Fruit fly (Drosophila melanogaster): Measurements from ENCODE around the gene SLC5A11.

Gene SLC5A11

DNA sequence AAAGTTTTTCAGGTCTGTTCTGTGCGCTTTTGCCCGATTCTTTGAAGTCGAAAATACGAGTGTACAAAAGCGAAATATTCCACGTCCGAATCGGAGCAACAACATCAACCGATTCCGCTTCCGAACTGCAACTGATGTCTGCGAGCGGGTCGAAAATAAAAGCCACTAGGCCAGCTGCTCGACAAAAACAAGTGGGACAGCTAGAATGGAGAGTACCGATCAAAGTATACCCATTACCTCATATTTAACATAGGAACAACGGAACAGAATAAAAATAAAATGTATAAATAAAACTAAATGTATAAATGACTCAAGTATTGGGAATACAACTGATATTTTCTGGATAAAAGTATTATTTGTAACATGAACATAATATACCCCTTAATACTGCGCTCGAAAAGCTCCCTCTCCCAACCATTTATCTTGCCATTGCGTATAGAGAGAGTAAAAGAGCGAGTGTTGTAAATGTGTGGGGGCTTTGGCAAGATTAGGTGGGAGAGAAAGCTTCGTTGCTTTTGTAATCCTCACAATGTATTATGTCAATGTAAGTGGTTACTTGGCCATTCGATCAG is at the start of gene SLC5A11:
Gene SLC5A11, minus strand, starts transcription at position 137 of the 572 bp plus-strand sequence.
- TF ChIP-seq CTCF (optimal IDR thresholded peaks at IDR 0.05): no peak
- TF ChIP-seq CG8478 (optimal IDR thresholded peaks at IDR 0.05): no peak

DNA sequence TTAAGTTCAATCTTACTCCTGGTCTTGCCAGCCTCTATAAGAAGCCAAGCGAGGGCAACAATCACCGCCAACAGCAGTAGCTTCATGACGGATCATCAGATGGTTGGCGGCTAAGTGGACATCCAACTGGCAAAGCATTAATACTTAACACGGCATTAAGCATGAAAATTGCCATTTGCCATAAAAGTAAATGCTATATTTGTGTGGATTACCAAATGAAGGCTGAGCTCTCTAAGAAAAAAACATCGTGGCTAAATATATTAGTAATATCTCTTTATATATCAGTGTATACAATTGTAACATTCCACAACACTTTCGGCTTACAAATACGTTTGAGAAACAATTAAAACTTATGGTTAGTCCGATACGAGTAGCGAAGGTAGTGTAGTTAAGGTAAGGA is 39.0 kb upstream of the SLC5A11 start, which contains the start of gene CG43057:
Gene CG43057, minus strand, starts transcription at position 101 of the 400 bp plus-strand sequence.
- TF ChIP-seq CG8478 (optimal IDR thresholded peaks at IDR 0.05): no peak
- TF ChIP-seq CTCF (optimal IDR thresholded peaks at IDR 0.05): no peak

DNA sequence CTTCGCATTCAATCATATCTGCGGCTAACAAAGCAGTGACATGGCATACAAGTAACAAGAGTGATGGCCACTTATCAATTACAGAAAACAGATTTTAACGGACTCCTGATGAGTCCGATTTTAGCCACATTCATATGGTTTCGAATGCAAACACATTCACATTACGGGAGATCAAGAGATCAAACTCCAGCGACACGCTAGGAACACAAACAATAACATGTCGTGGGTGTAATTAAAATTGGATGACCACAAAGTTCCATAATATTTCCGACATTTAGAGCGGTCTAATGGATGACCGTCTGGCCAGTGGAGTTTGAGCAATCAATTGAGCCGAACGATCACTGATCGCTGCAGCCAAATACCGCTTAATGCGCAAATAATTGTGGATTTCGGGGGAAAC is 37.3 kb upstream of the SLC5A11 start, which contains the start of gene CG14277:
Gene CG14277, plus strand, starts transcription at position 301 of the 400 bp plus-strand sequence.
- TF ChIP-seq CTCF (optimal IDR thresholded peaks at IDR 0.05): no peak
- no peak for TF ChIP-seq CG8478 (optimal IDR thresholded peaks at IDR 0.05)

DNA sequence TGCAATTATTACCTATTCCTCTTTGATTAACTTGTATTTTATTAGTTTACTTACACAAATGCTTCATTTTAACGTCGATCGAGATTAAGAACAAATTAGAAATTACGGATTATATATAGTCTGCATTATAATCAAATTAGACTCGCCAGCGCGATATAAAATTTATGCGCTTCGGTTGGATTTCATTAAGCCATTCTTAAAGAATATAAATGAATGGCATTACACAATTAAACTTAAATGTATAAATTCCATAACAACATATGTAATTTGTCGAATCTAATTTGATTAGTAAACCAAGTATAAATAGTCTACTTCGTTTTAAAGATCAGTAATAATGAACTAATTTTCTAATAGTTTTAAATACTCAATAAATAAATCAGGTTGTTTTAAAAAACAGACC is 36.8 kb upstream of the SLC5A11 start, which contains the start of gene Spn28F:
Gene Spn28F, minus strand, starts transcription at position 101 of the 400 bp plus-strand sequence.
- TF ChIP-seq CG8478 (optimal IDR thresholded peaks at IDR 0.05): no peak
- no peak for TF ChIP-seq CTCF (optimal IDR thresholded peaks at IDR 0.05)

DNA sequence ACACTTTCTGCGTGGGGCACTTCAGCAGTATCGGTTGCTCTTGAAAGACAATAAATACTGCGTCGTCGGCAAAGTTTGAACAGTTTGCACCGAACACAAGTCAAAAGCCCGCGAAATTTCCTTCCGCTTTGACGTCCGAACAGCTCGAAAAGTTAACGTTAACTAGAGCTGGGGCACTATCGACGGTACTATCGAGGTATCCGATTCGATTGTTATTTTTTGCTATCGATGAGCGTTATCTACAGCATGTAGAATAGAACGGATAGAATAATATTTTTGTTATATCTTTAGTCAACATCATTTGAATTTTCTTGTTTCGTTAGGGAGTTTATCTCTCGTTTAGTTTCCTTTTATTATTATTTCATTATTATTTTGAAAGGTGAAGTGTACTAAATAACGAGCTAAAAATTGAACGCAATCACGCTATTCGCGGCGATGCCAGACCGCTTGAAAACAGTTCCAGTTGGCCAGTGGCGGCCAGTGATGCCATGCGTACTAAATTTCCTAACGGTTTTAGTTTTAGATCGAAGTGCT is 34.8 kb upstream of the SLC5A11 start, which contains the start of gene Pvr:
Gene Pvr, minus strand, starts transcription at position 167 of the 534 bp plus-strand sequence.
- TF ChIP-seq CG8478 (optimal IDR thresholded peaks at IDR 0.05) (no peak), CTCF (optimal IDR thresholded peaks at IDR 0.05) (peak in 1 of 2 experiments; percentile 55)

DNA sequence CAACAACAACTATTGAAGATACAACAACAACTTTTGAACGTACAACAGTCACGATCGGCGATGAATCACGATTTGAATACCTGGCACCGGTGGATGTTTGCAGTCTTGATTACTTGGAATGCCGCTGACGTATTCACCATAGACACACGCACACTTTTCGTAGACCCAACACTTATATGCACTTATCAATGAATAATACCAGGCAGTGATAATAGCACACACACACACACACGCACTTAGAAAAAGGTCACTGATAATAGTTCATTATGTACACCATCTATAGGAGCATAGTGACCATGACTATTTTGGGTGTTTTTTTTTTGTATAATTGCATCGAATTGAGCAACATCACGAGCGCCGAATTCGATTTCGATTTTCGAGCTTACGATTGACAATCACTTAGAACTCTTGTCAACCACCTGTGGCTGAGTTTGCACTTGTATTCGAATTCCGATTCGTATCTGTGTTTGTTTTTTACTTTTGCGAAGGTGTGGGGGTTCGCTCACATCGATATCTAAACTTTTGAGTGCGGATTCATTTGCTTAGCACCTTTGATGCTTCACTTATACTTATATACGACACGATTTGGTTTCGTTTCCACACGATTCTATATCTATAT is 34.2 kb upstream of the SLC5A11 start:
- TF ChIP-seq CG8478 (optimal IDR thresholded peaks at IDR 0.05): no peak
- TF ChIP-seq CTCF (optimal IDR thresholded peaks at IDR 0.05): no peak

DNA sequence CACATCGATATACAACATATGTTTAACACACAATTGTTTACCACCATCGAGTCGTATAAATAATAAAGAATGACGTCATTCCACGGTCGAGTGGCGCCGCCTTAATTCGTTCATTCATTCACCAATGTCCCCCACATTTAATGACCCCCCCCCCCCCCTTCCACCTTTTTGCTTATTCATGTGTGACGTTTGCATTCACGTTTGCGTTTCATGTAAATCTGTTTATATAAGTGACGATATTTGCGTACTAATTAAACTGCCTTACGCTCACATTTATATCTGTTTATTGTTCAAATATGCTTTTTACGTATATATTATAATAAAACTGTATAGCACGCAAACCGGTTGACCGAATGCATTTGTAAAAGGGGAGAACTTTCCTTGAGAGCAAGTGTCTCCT is 28.6 kb upstream of the SLC5A11 start:
- no peak for TF ChIP-seq CTCF (optimal IDR thresholded peaks at IDR 0.05)
- no peak for TF ChIP-seq CG8478 (optimal IDR thresholded peaks at IDR 0.05)

DNA sequence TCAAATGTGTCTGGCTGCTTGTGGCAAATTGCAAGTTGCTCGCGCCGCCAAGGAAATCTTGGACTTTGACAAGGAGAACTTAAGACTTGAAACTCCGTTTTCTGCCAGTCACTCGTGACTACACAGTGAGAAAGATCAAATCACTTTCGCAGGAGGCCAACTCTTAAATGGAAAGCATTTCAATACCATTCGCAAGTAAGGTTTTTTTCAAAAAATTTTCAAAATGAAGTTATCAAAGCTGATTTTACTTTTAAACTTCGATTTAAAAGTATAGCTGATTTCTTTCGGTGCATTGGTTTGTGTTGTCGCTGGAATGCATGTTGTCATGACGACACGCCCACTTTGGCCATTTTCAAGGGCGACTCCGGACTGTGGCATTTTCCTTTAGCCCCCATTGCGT is 27.5 kb upstream of the SLC5A11 start:
- TF ChIP-seq CTCF (optimal IDR thresholded peaks at IDR 0.05): no peak
- no peak for TF ChIP-seq CG8478 (optimal IDR thresholded peaks at IDR 0.05)

DNA sequence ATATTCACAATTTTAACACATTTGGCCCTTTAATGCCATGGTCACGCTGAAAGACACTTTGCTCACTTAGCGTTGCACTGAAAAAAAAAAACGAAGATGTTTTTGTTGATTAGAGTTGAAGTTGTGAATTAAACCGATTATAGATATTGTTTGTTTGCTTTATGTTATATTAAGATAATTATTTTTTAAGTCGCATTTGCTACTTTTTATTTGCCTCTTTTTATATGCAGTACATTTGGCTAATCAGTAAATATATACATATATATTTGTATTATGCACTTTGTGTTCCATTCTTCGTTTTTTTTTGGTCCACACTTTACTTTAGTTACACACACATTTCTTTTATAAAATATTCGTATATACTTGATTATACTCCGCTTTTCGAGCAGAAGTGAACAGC is 25.3 kb upstream of the SLC5A11 start:
- TF ChIP-seq CG8478 (optimal IDR thresholded peaks at IDR 0.05): no peak
- TF ChIP-seq CTCF (optimal IDR thresholded peaks at IDR 0.05): no peak

DNA sequence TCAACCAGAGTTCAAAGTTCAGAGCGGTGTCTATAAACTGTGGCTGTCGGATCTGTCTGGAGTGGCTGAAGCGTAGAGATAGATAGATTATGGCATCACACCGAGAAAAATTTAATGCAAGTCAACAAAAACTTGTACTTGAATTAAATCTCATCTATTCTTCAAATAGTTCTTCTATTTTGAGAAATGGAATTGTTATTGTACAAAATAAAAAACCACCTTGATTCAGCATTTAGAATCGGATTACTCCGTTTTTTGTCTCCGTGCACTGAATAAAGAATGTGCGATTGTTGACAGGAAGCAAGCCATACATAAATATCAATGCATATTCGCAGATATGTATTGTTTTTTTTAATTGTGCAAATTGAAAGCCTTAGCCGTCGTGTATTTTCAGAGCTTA is 24.7 kb upstream of the SLC5A11 start:
- TF ChIP-seq CG8478 (optimal IDR thresholded peaks at IDR 0.05) (no peak), CTCF (optimal IDR thresholded peaks at IDR 0.05) (no peak)

DNA sequence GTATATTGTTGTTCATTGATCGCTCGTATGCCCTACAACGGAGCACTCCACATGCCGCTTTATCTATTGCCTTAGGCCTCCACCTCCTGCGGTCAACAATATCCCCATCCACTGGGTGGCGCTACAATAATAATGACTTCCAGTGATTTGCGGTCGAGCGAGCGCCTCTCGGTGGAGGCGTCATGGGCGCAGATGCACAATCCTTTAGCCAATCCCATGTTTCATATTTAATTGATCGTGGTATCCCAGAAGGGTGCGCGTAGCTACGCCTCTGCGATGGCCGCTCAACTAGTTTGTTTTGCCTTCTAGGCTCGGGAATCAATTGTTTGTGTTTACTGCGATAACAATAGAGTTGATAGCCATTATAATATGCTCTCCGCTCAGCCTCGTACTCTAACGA is 24.2 kb upstream of the SLC5A11 start:
- TF ChIP-seq CTCF (optimal IDR thresholded peaks at IDR 0.05) (no peak), CG8478 (optimal IDR thresholded peaks at IDR 0.05) (no peak)

DNA sequence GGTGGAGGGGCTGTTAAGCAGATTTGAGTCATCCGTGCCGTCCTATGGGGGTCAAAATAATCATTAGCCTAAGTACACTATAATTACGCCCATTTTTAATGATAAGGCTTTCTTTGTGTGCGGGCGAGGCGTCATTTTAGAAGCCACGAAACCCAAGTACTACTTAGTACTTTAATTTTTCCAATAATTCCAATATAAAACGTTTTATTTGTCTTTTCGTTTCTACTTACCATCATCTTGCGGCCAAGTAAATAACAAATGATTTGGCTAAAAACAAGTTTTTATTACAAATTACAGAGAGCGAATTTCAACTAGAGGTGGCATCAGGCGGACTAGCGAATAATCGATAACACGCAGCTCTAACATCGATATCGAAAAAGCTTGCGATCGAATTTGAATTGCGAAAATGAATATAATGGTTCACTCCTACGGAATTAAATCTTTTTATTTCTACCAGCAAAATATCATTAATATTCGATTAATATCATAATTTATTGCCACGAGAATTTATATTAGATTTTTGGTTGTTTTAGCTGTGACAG is 15.5 kb upstream of the SLC5A11 start, which contains the start of gene Snx6:
Gene Snx6, minus strand, starts transcription at position 349 of the 542 bp plus-strand sequence.
- TF ChIP-seq CTCF (optimal IDR thresholded peaks at IDR 0.05) (no peak), CG8478 (optimal IDR thresholded peaks at IDR 0.05) (no peak)

DNA sequence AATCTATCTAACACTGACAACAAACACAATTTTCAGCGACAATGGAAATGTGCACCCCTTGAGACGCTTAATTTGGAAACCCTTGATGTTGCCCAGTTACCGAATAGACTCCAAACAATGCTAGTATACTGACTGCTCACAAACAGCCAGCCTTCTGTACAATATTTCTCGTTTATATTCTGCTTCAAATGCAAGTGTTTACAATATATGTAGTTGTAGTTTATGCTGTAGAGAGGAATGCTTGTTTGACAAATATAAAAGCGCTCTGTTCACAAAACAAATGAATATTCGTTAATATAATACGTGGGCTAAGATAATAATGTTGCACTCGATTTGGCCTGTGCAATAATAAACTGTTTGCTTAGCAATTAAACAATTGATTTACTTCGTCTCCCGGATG is 13.0 kb upstream of the SLC5A11 start, which contains the start of gene CG8292:
Gene CG8292, minus strand, starts transcription at position 101 of the 400 bp plus-strand sequence.
- no peak for TF ChIP-seq CG8478 (optimal IDR thresholded peaks at IDR 0.05)
- TF ChIP-seq CTCF (optimal IDR thresholded peaks at IDR 0.05): no peak

DNA sequence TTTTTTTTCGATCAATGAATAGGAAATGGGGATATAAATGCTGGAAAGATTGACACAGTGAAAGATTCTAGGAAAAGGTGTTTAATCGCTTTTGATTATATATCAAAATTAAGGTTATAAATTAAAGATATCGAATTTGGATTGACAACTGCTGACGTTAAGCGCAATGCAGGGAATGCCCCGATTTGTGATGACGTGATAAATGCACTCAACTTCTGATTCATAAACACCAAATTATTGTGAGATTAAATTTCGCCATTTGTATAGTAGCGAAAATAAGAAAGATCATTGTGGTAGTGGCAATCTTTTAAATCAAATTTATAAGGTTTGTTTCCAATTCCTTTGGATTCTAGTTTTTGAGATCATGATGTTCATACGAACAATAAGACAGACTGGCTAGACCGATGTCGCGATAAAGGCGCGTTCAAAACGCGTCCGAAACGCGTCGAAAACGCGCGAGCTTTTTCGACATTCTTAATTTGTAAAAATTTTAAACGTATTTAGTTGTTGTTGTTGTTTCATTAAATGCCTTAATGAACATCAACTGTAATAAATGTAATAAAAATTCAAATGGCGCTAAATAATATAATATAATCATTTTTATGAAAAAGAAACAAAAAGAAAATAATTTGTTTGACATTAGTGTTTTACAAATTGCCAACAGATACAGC is 10.5 kb upstream of the SLC5A11 start, which contains the start of gene CG8349:
Gene CG8349, plus strand, starts transcription at position 657 of the 671 bp plus-strand sequence.
- TF ChIP-seq CG8478 (optimal IDR thresholded peaks at IDR 0.05) (no peak), CTCF (optimal IDR thresholded peaks at IDR 0.05) (no peak)

DNA sequence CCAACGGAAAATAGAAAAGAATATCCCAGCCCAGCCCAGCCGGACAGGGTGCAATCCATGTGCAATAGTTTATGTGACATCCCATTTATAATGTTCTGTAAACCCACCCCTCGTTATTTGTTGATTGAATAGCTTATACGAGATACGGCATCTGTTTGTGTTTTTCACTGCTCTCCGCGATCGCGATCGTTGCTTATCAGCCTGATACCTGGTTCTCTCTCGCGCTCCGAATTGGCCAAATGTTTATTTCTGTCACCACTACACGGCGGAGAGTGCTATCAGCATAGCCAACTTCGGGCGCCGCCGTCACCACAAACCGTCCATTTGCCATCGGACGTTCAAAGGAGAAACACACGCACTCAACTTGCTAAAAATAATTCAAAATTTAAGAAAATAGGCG is 9.1 kb upstream of the SLC5A11 start, which contains the start of gene CG8353:
Gene CG8353, plus strand, starts transcription at position 59 of the 400 bp plus-strand sequence.
- no peak for TF ChIP-seq CTCF (optimal IDR thresholded peaks at IDR 0.05)
- TF ChIP-seq CG8478 (optimal IDR thresholded peaks at IDR 0.05): no peak

Data from S2 (cell line).